Worm (Caenorhabditis elegans): ENCODE results near the gene subs-4.

subs-4 gene

ce11 chrIII:11337627-11338026 lies 44.4 kb upstream of the subs-4 start:
- TF ChIP-seq nfya-1 (tag; optimal IDR thresholded peaks at IDR 0.05) (peak; percentile 71), pag-3 (tag; optimal IDR thresholded peaks at IDR 0.05; ENCODE audit: borderline replicate concordance) (no peak)

- no peak for TF ChIP-seq che-1 (tag; optimal IDR thresholded peaks at IDR 0.05)
- no peak for TF ChIP-seq hlh-30 (tag; optimal IDR thresholded peaks at IDR 0.05; ENCODE audit: insufficient read depth)
- TF ChIP-seq ceh-31 (tag; optimal IDR thresholded peaks at IDR 0.05) = no peak
- no peak for TF ChIP-seq gmeb-2 (tag; optimal IDR thresholded peaks at IDR 0.05)
- no peak for TF ChIP-seq F13H6.1 (tag; optimal IDR thresholded peaks at IDR 0.05)
- no peak for TF ChIP-seq ahr-1 (tag; optimal IDR thresholded peaks at IDR 0.05)
- no peak for TF ChIP-seq ceh-30 (tag; optimal IDR thresholded peaks at IDR 0.05)
- TF ChIP-seq ceh-34 (tag; optimal IDR thresholded peaks at IDR 0.05) = no peak
- no peak for TF ChIP-seq ceh-22 (tag; optimal IDR thresholded peaks at IDR 0.05)
- no peak for TF ChIP-seq ets-4 (tag; optimal IDR thresholded peaks at IDR 0.05)
- TF ChIP-seq unc-55 (GFP tag; optimal IDR thresholded peaks at IDR 0.05) = no peak
These were observed 40.6 kb upstream of the subs-4 start for ce11 chrIII:11341466-11341865.

- TF ChIP-seq unc-42 (tag; optimal IDR thresholded peaks at IDR 0.05) = peak; percentile 46
- no peak for TF ChIP-seq unc-55 (GFP tag; optimal IDR thresholded peaks at IDR 0.05)
These were observed 39.0 kb upstream of the subs-4 start, which contains the start of the genes T28D6.6 and pen-2 for ce11 chrIII:11343041-11343440. Gene T28D6.6 (minus strand): TSS chrIII:11343108. Gene pen-2 (plus strand): TSS chrIII:11343322.

- TF ChIP-seq C38D4.7 (GFP tag; optimal IDR thresholded peaks at IDR 0.05) (no peak), elt-4 (tag; optimal IDR thresholded peaks at IDR 0.05) (no peak), nhr-11 (tag; optimal IDR thresholded peaks at IDR 0.05) (no peak), ahr-1 (tag; optimal IDR thresholded peaks at IDR 0.05) (no peak), ttx-3 (tag; optimal IDR thresholded peaks at IDR 0.05) (no peak), npax-4 (tag; optimal IDR thresholded peaks at IDR 0.05) (no peak), hlh-13 (GFP tag; optimal IDR thresholded peaks at IDR 0.05) (no peak), pag-3 (tag; optimal IDR thresholded peaks at IDR 0.05; ENCODE audit: borderline replicate concordance) (no peak), ets-4 (tag; optimal IDR thresholded peaks at IDR 0.05) (no peak), ceh-30 (tag; optimal IDR thresholded peaks at IDR 0.05) (no peak), dve-1 (tag; optimal IDR thresholded peaks at IDR 0.05) (no peak), odd-2 (tag; optimal IDR thresholded peaks at IDR 0.05) (no peak), tbx-7 (tag; optimal IDR thresholded peaks at IDR 0.05) (no peak), pha-2 (tag; optimal IDR thresholded peaks at IDR 0.05) (no peak)
These were observed 37.9 kb upstream of the subs-4 start for ce11 chrIII:11344125-11344524.

- TF ChIP-seq pax-1 (tag; optimal IDR thresholded peaks at IDR 0.05) (no peak), mec-3 (tag; optimal IDR thresholded peaks at IDR 0.05; ENCODE audit: borderline replicate concordance) (no peak), pros-1 (tag; optimal IDR thresholded peaks at IDR 0.05) (no peak), T23F11.4 (GFP tag; optimal IDR thresholded peaks at IDR 0.05) (no peak), Y22D7AL.16 (tag; optimal IDR thresholded peaks at IDR 0.05) (no peak)
These were observed 35.6 kb upstream of the subs-4 start, which contains the start of gene T28D6.7 for ce11 chrIII:11346383-11346782. Gene T28D6.7 (minus strand): TSS chrIII:11346483.

- TF ChIP-seq ceh-9 (tag; optimal IDR thresholded peaks at IDR 0.05) = no peak
- TF ChIP-seq elt-4 (tag; optimal IDR thresholded peaks at IDR 0.05) = no peak
- TF ChIP-seq elt-2 (tag; optimal IDR thresholded peaks at IDR 0.05) = peak; percentile 16
- no peak for TF ChIP-seq C38D4.7 (GFP tag; optimal IDR thresholded peaks at IDR 0.05)
- no peak for TF ChIP-seq ceh-2 (tag; optimal IDR thresholded peaks at IDR 0.05)
- no peak for TF ChIP-seq nfya-1 (tag; optimal IDR thresholded peaks at IDR 0.05)
- no peak for TF ChIP-seq Y22D7AL.16 (tag; optimal IDR thresholded peaks at IDR 0.05)
- no peak for TF ChIP-seq fkh-10 (GFP tag; optimal IDR thresholded peaks at IDR 0.05)
- TF ChIP-seq hlh-30 (tag; optimal IDR thresholded peaks at IDR 0.05; ENCODE audit: insufficient read depth) = no peak
These were observed 31.8 kb upstream of the subs-4 start for ce11 chrIII:11350107-11350826.
